Fruit fly (Drosophila melanogaster): ENCODE results near the gene CG34148.

CG34148 gene

DNA sequence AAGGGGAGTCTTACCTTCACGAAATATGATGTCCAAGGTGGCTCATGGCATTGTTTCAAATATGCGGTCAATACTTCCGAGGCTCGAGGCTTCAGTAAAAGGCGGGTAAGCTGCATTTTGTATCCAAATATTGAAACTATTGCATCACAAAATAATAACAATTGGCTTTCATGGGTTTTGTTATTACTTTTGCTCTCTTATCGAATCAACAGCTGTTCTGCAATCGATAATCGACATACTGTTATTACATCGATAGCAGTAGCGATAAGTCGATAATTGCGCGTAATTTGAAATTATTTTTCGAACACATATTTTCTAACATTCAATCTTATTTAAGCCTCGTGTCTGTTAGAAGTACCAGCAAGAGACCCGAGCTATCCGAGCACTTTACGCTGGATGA is at the start of gene CG34148:
TSS of gene CG34148 (minus strand) at position 214 of the 400 bp plus-strand sequence.
- TF ChIP-seq usp (GFP tag; optimal IDR thresholded peaks at IDR 0.05), result no peak
- no peak for TF ChIP-seq pan (optimal IDR thresholded peaks at IDR 0.05)
- TF ChIP-seq CG8478 (optimal IDR thresholded peaks at IDR 0.05), result no peak
- no peak for TF ChIP-seq Dll (optimal IDR thresholded peaks at IDR 0.05)
- no peak for TF ChIP-seq psq (optimal IDR thresholded peaks at IDR 0.05)
- TF ChIP-seq EcR (GFP tag; optimal IDR thresholded peaks at IDR 0.05), result no peak

DNA sequence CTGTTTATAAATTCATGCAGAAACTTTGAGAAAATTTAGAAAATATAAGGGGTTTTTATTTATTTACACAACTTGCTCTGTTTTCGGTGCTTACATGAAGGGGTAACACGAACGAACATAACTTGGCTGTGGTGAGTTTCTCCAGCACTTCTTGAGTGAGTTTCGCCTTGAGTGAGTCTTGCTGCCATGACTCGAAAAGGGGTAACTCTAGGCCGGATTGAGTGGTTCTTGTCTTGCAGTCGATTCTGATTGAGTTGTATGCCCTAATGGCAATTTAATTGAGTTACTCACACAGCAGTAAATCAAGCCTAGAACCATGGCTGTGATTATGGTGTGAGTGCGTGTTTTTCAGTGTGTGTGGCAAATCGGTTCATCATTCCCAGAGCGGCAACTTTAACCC is 49.7 kb upstream of the CG34148 start:
- TF ChIP-seq usp (GFP tag; optimal IDR thresholded peaks at IDR 0.05) (no peak), Dll (optimal IDR thresholded peaks at IDR 0.05) (no peak), CG8478 (optimal IDR thresholded peaks at IDR 0.05) (no peak), pan (optimal IDR thresholded peaks at IDR 0.05) (no peak), psq (optimal IDR thresholded peaks at IDR 0.05) (no peak)

DNA sequence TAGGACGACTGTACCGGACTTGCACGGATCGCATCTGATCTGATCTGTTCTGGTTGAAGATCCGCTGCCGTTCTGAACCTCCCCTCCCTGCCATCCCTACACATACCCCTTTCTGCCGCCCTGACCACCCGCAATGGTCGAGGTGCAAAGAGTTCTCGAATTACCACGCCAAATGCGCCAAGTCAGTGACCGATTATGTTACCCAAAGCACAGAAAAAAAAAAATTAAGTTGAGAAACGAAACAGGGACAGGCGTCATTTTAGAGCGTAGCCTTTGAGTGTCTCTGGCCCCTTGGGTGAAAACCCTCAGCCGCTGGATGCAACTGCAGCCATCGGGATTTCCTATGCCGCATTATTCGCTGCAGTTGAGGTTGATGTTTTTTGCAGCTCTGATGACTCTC is 45.3 kb upstream of the CG34148 start:
- TF ChIP-seq CG8478 (optimal IDR thresholded peaks at IDR 0.05), result no peak
- TF ChIP-seq EcR (GFP tag; optimal IDR thresholded peaks at IDR 0.05), result peak in 1 of 2 experiments; percentile 57

DNA sequence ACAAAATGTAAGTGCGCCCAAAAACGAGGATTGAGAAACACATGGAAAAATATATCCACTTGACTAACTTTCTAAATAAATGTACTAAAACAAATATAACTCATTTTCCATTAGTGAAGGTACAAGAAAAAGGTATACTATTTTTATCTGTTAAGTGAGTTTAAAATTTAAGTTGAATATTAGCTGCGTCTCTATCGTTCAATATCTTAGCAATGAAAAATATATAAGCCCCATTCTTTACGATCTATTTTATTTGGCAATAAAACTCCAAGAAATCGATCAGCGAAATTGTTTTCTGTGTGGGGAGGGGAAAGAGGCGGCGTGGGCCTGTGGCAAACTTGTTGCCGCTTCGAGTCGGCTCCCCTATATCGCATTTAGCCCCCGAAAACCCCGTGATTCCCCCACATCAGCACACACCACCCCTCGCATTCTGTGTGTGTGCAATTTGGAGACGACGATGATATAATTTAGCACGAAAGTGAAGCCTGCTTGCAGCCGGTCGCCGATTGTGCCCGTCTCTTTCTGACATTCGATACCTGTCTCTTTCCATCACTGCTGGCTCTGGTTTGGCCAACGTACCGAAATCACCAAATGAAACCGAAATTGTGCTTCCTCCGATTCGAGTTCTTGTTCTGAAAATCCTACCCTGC is 44.3 kb upstream of the CG34148 start:
- peak in 1 of 2 experiments; percentile 29 for TF ChIP-seq EcR (GFP tag; optimal IDR thresholded peaks at IDR 0.05)
- TF ChIP-seq Dll (optimal IDR thresholded peaks at IDR 0.05), result peak; percentile 45
- no peak for TF ChIP-seq CG8478 (optimal IDR thresholded peaks at IDR 0.05)

DNA sequence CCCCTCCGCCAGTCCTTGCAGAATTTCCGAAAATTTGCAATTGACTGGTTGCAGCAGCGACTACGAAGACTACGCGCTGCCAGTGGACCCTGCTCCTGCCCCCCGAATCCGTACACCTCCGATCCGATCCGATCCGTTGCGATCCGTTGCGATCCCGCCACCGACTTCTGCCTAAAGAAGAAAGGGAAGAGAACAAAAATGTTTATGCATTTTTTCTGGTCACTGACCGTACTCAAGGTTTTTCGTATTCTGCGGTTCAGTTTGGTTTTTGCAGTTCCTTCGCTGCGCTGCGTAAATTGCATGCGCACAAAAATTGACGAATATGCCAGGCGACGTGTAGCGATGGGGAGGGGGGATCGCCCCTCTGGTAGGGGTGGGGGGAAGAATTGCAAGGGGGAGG is 43.8 kb upstream of the CG34148 start:
- no peak for TF ChIP-seq psq (optimal IDR thresholded peaks at IDR 0.05)
- TF ChIP-seq EcR (GFP tag; optimal IDR thresholded peaks at IDR 0.05), result peak in 1 of 2 experiments; percentile 50
- no peak for TF ChIP-seq pan (optimal IDR thresholded peaks at IDR 0.05)
- no peak for TF ChIP-seq Dll (optimal IDR thresholded peaks at IDR 0.05)
- TF ChIP-seq usp (GFP tag; optimal IDR thresholded peaks at IDR 0.05), result no peak

DNA sequence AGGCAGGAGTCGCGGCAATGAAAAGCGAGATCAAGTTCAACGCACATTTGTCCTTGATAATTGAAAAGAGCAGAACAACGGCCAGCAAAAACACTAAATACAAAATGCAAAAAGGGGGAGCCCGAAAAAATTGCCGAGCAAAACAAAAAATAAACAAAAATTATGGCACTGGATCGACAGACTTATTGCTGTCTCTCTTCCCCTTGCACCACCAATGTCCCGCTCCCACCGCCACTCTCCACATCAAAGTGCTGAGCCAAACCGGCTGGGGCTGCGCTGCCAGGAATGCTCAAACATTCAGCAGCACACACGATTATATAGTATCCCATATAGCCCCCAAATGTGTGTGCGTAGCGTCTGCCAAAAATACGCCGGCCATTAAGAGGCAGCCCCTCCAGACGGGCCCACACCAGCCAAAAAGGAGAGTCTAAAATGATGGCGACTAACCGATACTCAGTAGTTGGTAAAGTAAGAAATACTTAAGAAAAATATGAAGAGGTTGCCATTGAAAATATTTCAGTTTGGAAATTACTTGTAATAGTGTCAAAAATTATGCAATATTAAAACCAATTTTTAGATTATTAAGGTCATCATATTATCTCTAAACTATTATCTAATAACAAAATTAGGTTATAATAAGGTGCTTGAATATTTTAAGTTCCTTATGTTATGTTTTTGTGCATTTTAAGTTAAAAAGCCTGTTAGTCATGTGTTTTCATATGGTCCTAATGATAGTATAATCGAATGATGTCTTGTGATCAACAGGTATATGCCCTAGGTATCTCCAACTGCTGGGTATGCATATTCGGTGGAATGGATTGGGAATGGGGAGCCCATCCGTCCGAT is 43.1 kb upstream of the CG34148 start:
- peak; percentile 91 for TF ChIP-seq pan (optimal IDR thresholded peaks at IDR 0.05)
- TF ChIP-seq Dll (optimal IDR thresholded peaks at IDR 0.05), result no peak
- TF ChIP-seq usp (GFP tag; optimal IDR thresholded peaks at IDR 0.05), result no peak
- TF ChIP-seq CG8478 (optimal IDR thresholded peaks at IDR 0.05), result no peak
- peak in 1 of 2 experiments; percentile 12 for TF ChIP-seq EcR (GFP tag; optimal IDR thresholded peaks at IDR 0.05)

DNA sequence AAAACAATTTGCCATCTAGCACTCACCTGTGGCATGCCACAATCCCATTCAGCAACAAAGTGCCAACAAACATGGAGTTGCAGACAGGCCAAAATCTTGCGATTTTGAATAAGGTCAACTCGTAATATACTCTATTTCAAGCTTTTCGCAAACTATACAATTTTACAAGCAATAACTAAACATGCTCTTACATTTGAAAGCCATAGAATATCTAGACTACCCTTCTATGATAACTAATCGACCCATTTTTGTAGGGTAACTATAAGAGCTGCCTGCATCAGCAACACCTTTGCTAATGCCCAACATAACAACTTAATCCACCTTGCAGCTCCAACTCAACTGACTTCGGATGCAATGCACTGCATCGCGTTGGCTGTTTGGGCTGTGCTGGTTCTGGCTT is 42.0 kb upstream of the CG34148 start:
- no peak for TF ChIP-seq usp (GFP tag; optimal IDR thresholded peaks at IDR 0.05)
- no peak for TF ChIP-seq Dll (optimal IDR thresholded peaks at IDR 0.05)
- TF ChIP-seq CG8478 (optimal IDR thresholded peaks at IDR 0.05), result no peak
- TF ChIP-seq EcR (GFP tag; optimal IDR thresholded peaks at IDR 0.05), result no peak
- TF ChIP-seq pan (optimal IDR thresholded peaks at IDR 0.05), result no peak
- TF ChIP-seq psq (optimal IDR thresholded peaks at IDR 0.05), result no peak

DNA sequence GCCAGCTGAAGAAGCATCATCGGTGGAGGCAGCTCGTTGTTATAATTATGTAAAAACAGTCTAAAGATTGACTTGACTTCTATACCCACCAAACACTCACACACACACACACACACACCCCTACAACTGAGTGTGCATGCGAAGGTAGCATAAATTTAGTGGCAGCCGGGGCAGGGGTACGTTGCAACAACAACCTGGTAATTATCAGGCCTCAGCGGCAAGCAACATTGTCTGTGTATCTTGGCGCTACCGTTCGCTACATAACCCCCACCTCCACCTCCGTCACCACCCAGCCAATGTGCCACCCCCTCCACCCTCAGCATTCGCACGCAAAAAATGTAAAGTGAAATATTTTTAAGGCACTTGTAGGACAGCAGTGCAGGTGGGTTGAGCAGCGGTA is 38.5 kb upstream of the CG34148 start:
- TF ChIP-seq psq (optimal IDR thresholded peaks at IDR 0.05) (no peak), usp (GFP tag; optimal IDR thresholded peaks at IDR 0.05) (no peak), Dll (optimal IDR thresholded peaks at IDR 0.05) (no peak), CG8478 (optimal IDR thresholded peaks at IDR 0.05) (no peak), EcR (GFP tag; optimal IDR thresholded peaks at IDR 0.05) (no peak)

DNA sequence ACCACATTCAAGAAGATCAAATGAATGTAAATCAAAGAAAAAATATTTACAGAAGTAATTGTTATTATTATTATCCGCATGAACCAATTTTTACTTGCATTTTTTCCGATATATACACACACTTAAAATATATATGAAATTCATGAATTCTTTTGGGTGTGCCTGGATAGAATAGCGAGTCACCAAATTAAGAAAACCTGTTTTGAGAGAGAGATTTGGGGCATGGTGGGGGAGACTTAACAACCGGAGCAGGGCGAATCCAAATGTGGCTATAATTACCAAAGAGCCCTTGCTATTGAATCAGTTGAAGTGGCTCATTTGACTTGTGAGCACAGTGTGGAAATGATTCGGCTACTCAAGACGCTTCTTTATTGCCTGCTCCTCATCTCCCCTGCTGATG is 35.0 kb upstream of the CG34148 start, which contains the start of gene Qsox2:
TSS of gene Qsox2 (plus strand) at position 301 of the 400 bp plus-strand sequence.
- TF ChIP-seq Dll (optimal IDR thresholded peaks at IDR 0.05) (no peak), psq (optimal IDR thresholded peaks at IDR 0.05) (no peak), CG8478 (optimal IDR thresholded peaks at IDR 0.05) (no peak)

DNA sequence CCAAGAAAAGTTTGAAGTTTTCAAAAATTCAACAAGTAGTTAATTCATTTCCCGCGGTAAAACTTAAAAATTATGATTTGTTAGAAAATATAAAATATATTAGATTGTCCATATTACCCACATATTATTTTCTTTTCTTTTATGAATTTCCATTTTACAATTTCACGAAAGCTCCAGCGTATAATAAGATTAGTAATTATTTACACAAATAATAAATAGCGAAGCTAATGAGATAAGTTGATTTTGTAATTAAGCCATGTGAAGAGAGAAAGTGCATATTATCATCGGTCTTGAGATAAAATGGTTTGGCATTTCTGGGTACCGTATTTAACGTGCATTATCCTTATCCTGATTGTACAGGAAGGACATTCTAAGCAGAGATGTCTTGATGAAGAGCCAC is 33.0 kb upstream of the CG34148 start, which contains the start of gene Qsox3:
TSS of gene Qsox3 (plus strand) at position 301 of the 400 bp plus-strand sequence.
- TF ChIP-seq pan (optimal IDR thresholded peaks at IDR 0.05) (no peak), Dll (optimal IDR thresholded peaks at IDR 0.05) (no peak), EcR (GFP tag; optimal IDR thresholded peaks at IDR 0.05) (no peak), psq (optimal IDR thresholded peaks at IDR 0.05) (no peak), usp (GFP tag; optimal IDR thresholded peaks at IDR 0.05) (no peak)

DNA sequence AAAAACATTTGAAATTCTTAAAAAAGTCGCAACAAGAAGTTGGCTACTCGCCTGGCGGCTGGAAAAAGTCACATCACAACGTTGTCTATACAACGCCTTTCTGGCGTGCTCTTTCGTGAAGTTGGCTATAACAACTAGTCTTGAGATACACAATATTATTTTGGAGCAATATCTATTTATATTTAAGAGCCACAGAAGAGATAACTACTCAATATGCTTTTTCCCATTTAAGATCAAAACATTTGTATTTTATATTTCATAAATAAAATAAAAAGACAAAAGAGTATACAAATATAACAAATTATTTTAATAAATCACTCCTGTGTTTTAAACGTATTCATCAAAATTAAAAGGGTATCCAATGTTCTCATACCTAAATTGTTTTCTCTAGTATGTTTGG is 28.4 kb upstream of the CG34148 start:
- TF ChIP-seq EcR (GFP tag; optimal IDR thresholded peaks at IDR 0.05) (no peak), CG8478 (optimal IDR thresholded peaks at IDR 0.05) (no peak), usp (GFP tag; optimal IDR thresholded peaks at IDR 0.05) (no peak), psq (optimal IDR thresholded peaks at IDR 0.05) (no peak), Dll (optimal IDR thresholded peaks at IDR 0.05) (no peak)

DNA sequence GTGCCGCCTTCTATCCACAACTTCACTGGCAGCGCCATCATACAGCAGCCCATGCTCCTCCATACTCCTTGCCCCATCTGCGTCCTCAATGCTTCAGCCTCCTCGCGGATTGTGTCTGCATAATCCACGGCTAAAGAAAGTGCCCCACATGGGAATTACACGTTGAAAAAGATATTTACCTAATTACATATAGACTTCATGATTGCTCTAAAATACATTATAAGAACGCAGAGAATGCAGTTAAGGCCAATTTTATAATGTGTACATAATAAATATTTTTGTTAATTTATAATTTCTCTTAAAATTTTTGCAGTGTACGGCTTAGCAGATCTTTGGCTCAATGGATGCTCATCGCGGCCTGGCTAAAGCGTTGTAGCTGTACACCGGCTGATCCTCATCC is 27.1 kb upstream of the CG34148 start:
- no peak for TF ChIP-seq psq (optimal IDR thresholded peaks at IDR 0.05)
- no peak for TF ChIP-seq Dll (optimal IDR thresholded peaks at IDR 0.05)
- no peak for TF ChIP-seq pan (optimal IDR thresholded peaks at IDR 0.05)
- TF ChIP-seq usp (GFP tag; optimal IDR thresholded peaks at IDR 0.05), result no peak
- no peak for TF ChIP-seq EcR (GFP tag; optimal IDR thresholded peaks at IDR 0.05)
- no peak for TF ChIP-seq CG8478 (optimal IDR thresholded peaks at IDR 0.05)

DNA sequence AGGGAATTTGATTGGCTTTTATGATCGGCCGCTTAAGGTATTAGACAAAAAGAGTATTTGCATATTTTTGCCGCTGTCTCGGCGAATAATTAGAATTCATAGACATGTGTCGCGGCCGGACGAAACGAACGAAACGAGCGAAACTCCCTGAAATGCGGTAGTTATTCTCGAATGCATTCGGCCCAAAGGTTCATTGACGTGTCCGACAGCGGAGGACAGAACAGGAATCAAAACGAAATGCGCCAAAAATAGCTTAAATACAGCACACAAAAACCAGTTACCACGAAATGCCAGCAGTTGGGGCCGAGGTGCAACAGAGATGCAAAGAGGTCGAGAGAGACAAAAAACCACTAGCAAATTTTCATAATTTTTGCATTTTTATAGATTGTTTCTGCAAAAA is 25.9 kb upstream of the CG34148 start:
- TF ChIP-seq Dll (optimal IDR thresholded peaks at IDR 0.05) (no peak), EcR (GFP tag; optimal IDR thresholded peaks at IDR 0.05) (peak; percentile 34 to 77)

All from whole organism.